Worm (Caenorhabditis elegans) whole organism, midembryonic: ENCODE data around the gene srh-145.

Experiments used
- T22C8.4 ChIP-seq: fragments of 200-800 bp; sonication (Bioruptor generic); IDR thresholded peaks from 2 replicates; pipeline ENCODE4 v1.3.6; 2022; ENCODE audit warnings: missing genetic modification characterization, missing compliant biosample characterization
- cog-1 ChIP-seq: sonication (generic microtip); optimal IDR thresholded peaks from 2 replicates; lab custom pipeline; 2016; ENCODE audit warnings: missing genetic modification characterization, missing compliant biosample characterization
- flt-1 ChIP-seq: fragments of 200-800 bp; sonication (Bioruptor generic); IDR thresholded peaks from 2 replicates; pipeline ENCODE4 v1.3.6; 2022; ENCODE audit warnings: missing genetic modification characterization, missing compliant biosample characterization
- klf-2 ChIP-seq: fragments of 200-800 bp; sonication (Bioruptor generic); conservative IDR thresholded peaks from 2 replicates; pipeline ENCODE4 v1.3.6; 2022; ENCODE audit warnings: missing genetic modification reagents, missing genetic modification characterization, missing compliant biosample characterization
- med-1 ChIP-seq: sonication (generic microtip); optimal IDR thresholded peaks from 2 replicates; lab custom pipeline; 2017; ENCODE audit warnings: missing genetic modification characterization, mild to moderate bottlenecking, missing compliant biosample characterization, antibody characterized with exemption, missing genetic modification reagents; ENCODE audit not compliant: insufficient read depth
- ref-1 ChIP-seq: fragments of 200-800 bp; sonication (Bioruptor generic); conservative IDR thresholded peaks from 2 replicates; pipeline ENCODE4 v1.3.6; 2022; ENCODE audit warnings: missing genetic modification reagents, missing genetic modification characterization, missing compliant biosample characterization
- ztf-23 ChIP-seq: fragments of 200-800 bp; sonication (Bioruptor generic); IDR thresholded peaks from 2 replicates; pipeline ENCODE4 v1.3.6; 2022; ENCODE audit warnings: missing genetic modification reagents, missing genetic modification characterization, missing compliant biosample characterization

- TF ChIP-seq cog-1 (tag; lab: Kevin White, UChicago) (no peak), klf-2 (GFP tag; lab: Robert Waterston, UW) (no peak), T22C8.4 (no peak), flt-1 (GFP tag; lab: Robert Waterston, UW) (no peak), ref-1 (GFP tag; lab: Robert Waterston, UW) (no peak), ztf-23 (GFP tag; lab: Robert Waterston, UW) (no peak), med-1 (GFP tag; lab: Kevin White, UChicago) (no peak)
These were observed 13.9 kb downstream of the srh-145 start, which contains the start of gene srw-29 for ce11 chrV:16424428-16424827.
